Worm (Caenorhabditis elegans) whole organism, young adult: Measurements from ENCODE around the gene F11A5.5.

ENCODE experiments used
- B0261.1 ChIP-seq: sonication (generic microtip); optimal IDR thresholded peaks from 2 replicates; lab custom pipeline; 2016; ENCODE audit warnings: mild to moderate bottlenecking, missing genetic modification characterization, moderate library complexity, missing compliant biosample characterization
- C06A6.2 ChIP-seq: fragments of 200-800 bp; sonication (Bioruptor generic); conservative IDR thresholded peaks from 2 replicates; pipeline ENCODE4 v1.3.6; 2022; ENCODE audit warnings: missing genetic modification characterization, missing compliant biosample characterization
- D2030.7 ChIP-seq: fragments of 200-800 bp; sonication (Bioruptor generic); IDR thresholded peaks from 2 replicates; pipeline ENCODE4 v1.3.6; 2022; ENCODE audit warnings: missing genetic modification reagents, missing genetic modification characterization, missing compliant biosample characterization
- F10E7.11 ChIP-seq: sonication (generic microtip); optimal IDR thresholded peaks from 2 replicates; lab custom pipeline; 2017; ENCODE audit warnings: mild to moderate bottlenecking, missing genetic modification characterization, moderate library complexity, missing compliant biosample characterization
- F57C9.4 ChIP-seq: sonication (generic microtip); optimal IDR thresholded peaks from 2 replicates; lab custom pipeline; 2017; ENCODE audit warnings: mild to moderate bottlenecking, missing genetic modification characterization, missing compliant biosample characterization
- attf-6 ChIP-seq: fragments of 200-800 bp; sonication (Bioruptor generic); IDR thresholded peaks from 2 replicates; pipeline ENCODE4 v1.3.6; 2022; ENCODE audit warnings: missing genetic modification reagents, missing genetic modification characterization, missing compliant biosample characterization
- cebp-1 ChIP-seq, 2 experiments: fragments of 200-800 bp in 1 of 2; sonication (Bioruptor generic) in 1 of 2; sonication (generic microtip) in 1 of 2; IDR thresholded peaks in 1 of 2; optimal IDR thresholded peaks in 1 of 2; 2 replicates each; pipeline versions ENCODE4 v1.3.6 to Lab custom; 2017 to 2022; ENCODE audit warnings: missing compliant biosample characterization in 2 of 2, missing genetic modification characterization in 2 of 2, mild to moderate bottlenecking in 1 of 2, missing genetic modification reagents in 1 of 2, moderate library complexity in 1 of 2
- cebp-2 ChIP-seq: fragments of 200-800 bp; sonication (Bioruptor generic); IDR thresholded peaks from 2 replicates; pipeline ENCODE4 v1.3.6; 2022; ENCODE audit warnings: missing genetic modification characterization, missing compliant biosample characterization
- ceh-100 ChIP-seq: fragments of 200-800 bp; sonication (Bioruptor generic); IDR thresholded peaks from 2 replicates; pipeline ENCODE4 v1.3.6; 2022; ENCODE audit warnings: missing genetic modification reagents, missing genetic modification characterization, missing compliant biosample characterization
- ceh-40 ChIP-seq: fragments of 200-800 bp; sonication (Bioruptor generic); IDR thresholded peaks from 2 replicates; pipeline ENCODE4 v1.3.6; 2022; ENCODE audit warnings: missing genetic modification characterization, missing compliant biosample characterization
- ceh-58 ChIP-seq: fragments of 200-800 bp; sonication (Bioruptor generic); IDR thresholded peaks from 2 replicates; pipeline ENCODE4 v1.3.6; 2022; ENCODE audit warnings: missing genetic modification characterization, missing compliant biosample characterization
- ceh-91 ChIP-seq: fragments of 200-800 bp; sonication (Bioruptor generic); IDR thresholded peaks from 2 replicates; pipeline ENCODE4 v1.3.6; 2022; ENCODE audit warnings: missing genetic modification reagents, missing genetic modification characterization, missing compliant biosample characterization
- dpff-1 ChIP-seq: sonication (generic microtip); optimal IDR thresholded peaks from 2 replicates; lab custom pipeline; 2017; ENCODE audit warnings: mild to moderate bottlenecking, missing genetic modification characterization, missing compliant biosample characterization
- egl-44 ChIP-seq: fragments of 200-800 bp; sonication (Bioruptor generic); IDR thresholded peaks from 2 replicates; pipeline ENCODE4 v1.3.6; 2022; ENCODE audit warnings: missing genetic modification reagents, missing genetic modification characterization, missing compliant biosample characterization
- hlh-26 ChIP-seq: fragments of 200-800 bp; sonication (Bioruptor generic); conservative IDR thresholded peaks from 2 replicates; pipeline ENCODE4 v1.3.6; 2022; ENCODE audit warnings: missing genetic modification reagents, missing genetic modification characterization, missing compliant biosample characterization
- hmg-1.2 ChIP-seq: fragments of 200-800 bp; sonication (Bioruptor generic); IDR thresholded peaks from 2 replicates; pipeline ENCODE4 v1.3.6; 2022; ENCODE audit warnings: missing genetic modification reagents, missing genetic modification characterization, missing compliant biosample characterization
- hmg-20 ChIP-seq: fragments of 200-800 bp; sonication (Bioruptor generic); IDR thresholded peaks from 2 replicates; pipeline ENCODE4 v1.3.6; 2022; ENCODE audit warnings: missing genetic modification reagents, missing genetic modification characterization, missing compliant biosample characterization
- let-526 ChIP-seq: fragments of 200-800 bp; sonication (Bioruptor generic); IDR thresholded peaks from 2 replicates; pipeline ENCODE4 v1.3.6; 2022; ENCODE audit warnings: missing genetic modification reagents, missing genetic modification characterization, missing compliant biosample characterization
- madf-10 ChIP-seq: sonication (generic microtip); optimal IDR thresholded peaks from 2 replicates; lab custom pipeline; 2016; ENCODE audit warnings: mild to moderate bottlenecking, missing genetic modification characterization, missing compliant biosample characterization
- mcd-1 ChIP-seq: fragments of 200-800 bp; sonication (Bioruptor generic); IDR thresholded peaks from 2 replicates; pipeline ENCODE4 v1.3.6; 2022; ENCODE audit warnings: missing genetic modification reagents, missing genetic modification characterization, missing compliant biosample characterization
- nfyb-1 ChIP-seq: fragments of 200-800 bp; sonication (Bioruptor generic); IDR thresholded peaks from 2 replicates; pipeline ENCODE4 v1.3.6; 2022; ENCODE audit warnings: missing genetic modification reagents, missing genetic modification characterization, missing compliant biosample characterization
- nhr-179 ChIP-seq: sonication (generic microtip); optimal IDR thresholded peaks from 2 replicates; lab custom pipeline; 2016; ENCODE audit warnings: mild to moderate bottlenecking, missing genetic modification characterization, missing compliant biosample characterization
- nhr-27 ChIP-seq: fragments of 200-800 bp; sonication (Bioruptor generic); optimal IDR thresholded peaks from 2 replicates; lab custom pipeline; 2018; ENCODE audit warnings: mild to moderate bottlenecking, missing genetic modification characterization, moderate library complexity, missing compliant biosample characterization
- nhr-90 ChIP-seq: sonication (generic microtip); optimal IDR thresholded peaks from 2 replicates; lab custom pipeline; 2016; ENCODE audit warnings: missing genotype, mild to moderate bottlenecking, missing genetic modification characterization, missing compliant biosample characterization
- pha-4 ChIP-seq: fragments of 150-350 bp; sonication (generic microtip); optimal IDR thresholded peaks from 2 replicates; lab custom pipeline; 2014; ENCODE audit warnings: missing biosample characterization, missing genetic modification reagents, missing genetic modification characterization
- repo-1 ChIP-seq: sonication (generic microtip); optimal IDR thresholded peaks from 2 replicates; lab custom pipeline; 2017; ENCODE audit warnings: mild to moderate bottlenecking, missing genetic modification characterization, missing compliant biosample characterization
- rpc-1 ChIP-seq, 2 experiments: fragments of 150-350 bp in 1 of 2; sonication (generic microtip) in 1 of 2; optimal IDR thresholded peaks; 2 replicates each; lab custom pipeline; 2014 to 2018; ENCODE audit warnings: missing biosample characterization in 1 of 2, missing genetic modification characterization in 1 of 2, missing genetic modification reagents in 1 of 2, missing genotype in 1 of 2
- snpc-1.3 ChIP-seq: sonication (generic microtip); optimal IDR thresholded peaks from 2 replicates; lab custom pipeline; 2017; ENCODE audit warnings: missing genetic modification characterization, mild to moderate bottlenecking, missing compliant biosample characterization, antibody characterized with exemption, moderate library complexity, missing genotype, missing genetic modification reagents; ENCODE audit not compliant: insufficient read depth
- snpc-4 ChIP-seq, 5 experiments: fragments of 150-350 bp in 1 of 5; sonication (generic microtip) in 4 of 5; optimal IDR thresholded peaks; 2 replicates each; lab custom pipeline; 2014 to 2018; ENCODE audit warnings: missing genetic modification characterization in 5 of 5, missing biosample characterization in 3 of 5, antibody characterized with exemption in 2 of 5, mild to moderate bottlenecking in 2 of 5, missing compliant biosample characterization in 2 of 5, missing genotype in 2 of 5, moderate library complexity in 2 of 5, missing genetic modification reagents in 1 of 5
- somi-1 ChIP-seq: fragments of 200-800 bp; sonication (Bioruptor generic); optimal IDR thresholded peaks from 2 replicates; lab custom pipeline; 2018; ENCODE audit warnings: mild to moderate bottlenecking, missing genetic modification characterization, missing compliant biosample characterization
- sptf-2 ChIP-seq: fragments of 200-800 bp; sonication (Bioruptor generic); optimal IDR thresholded peaks from 2 replicates; lab custom pipeline; 2018; ENCODE audit warnings: mild to moderate bottlenecking, missing genetic modification characterization, missing compliant biosample characterization
- tbp1 ChIP-seq: fragments of 200-800 bp; sonication (Bioruptor generic); optimal IDR thresholded peaks from 2 replicates; lab custom pipeline; 2018; ENCODE audit warnings: mild to moderate bottlenecking, missing genetic modification characterization, missing compliant biosample characterization
- unc-130 ChIP-seq: sonication (generic microtip); optimal IDR thresholded peaks from 2 replicates; lab custom pipeline; 2016; ENCODE audit warnings: missing genetic modification reagents, missing genetic modification characterization, missing compliant biosample characterization
- ztf-18 ChIP-seq: sonication (generic microtip); optimal IDR thresholded peaks from 2 replicates; lab custom pipeline; 2016; ENCODE audit warnings: missing genotype, mild to moderate bottlenecking, missing genetic modification characterization, missing compliant biosample characterization
- ztf-26 ChIP-seq: sonication (generic microtip); optimal IDR thresholded peaks from 2 replicates; lab custom pipeline; 2017; ENCODE audit warnings: missing genetic modification characterization, missing compliant biosample characterization
- ztf-3 ChIP-seq: fragments of 200-800 bp; sonication (Bioruptor generic); optimal IDR thresholded peaks from 2 replicates; lab custom pipeline; 2018; ENCODE audit warnings: mild to moderate bottlenecking, missing genetic modification characterization, missing compliant biosample characterization
- ztf-6 ChIP-seq: fragments of 200-800 bp; sonication (Bioruptor generic); IDR thresholded peaks from 2 replicates; pipeline ENCODE4 v1.3.6; 2022; ENCODE audit warnings: missing genetic modification reagents, missing genetic modification characterization, missing compliant biosample characterization

The F11A5.5 gene

ce11 chrV:16213323-16213722 is 15.2 kb downstream of the F11A5.5 start:
- TF ChIP-seq ceh-58 (GFP tag; lab: Robert Waterston, UW) = no peak
- TF ChIP-seq ztf-26 (tag; lab: Kevin White, UChicago) = peak; percentile 65
- no peak for TF ChIP-seq ztf-6 (GFP tag; lab: Robert Waterston, UW)
- peak; percentile 30 for TF ChIP-seq somi-1 (GFP tag; lab: Kevin White, UChicago)
- peak; percentile 58; the same call in 1 of the 2 replicates for TF ChIP-seq C06A6.2 (GFP tag; lab: Robert Waterston, UW)
- TF ChIP-seq ceh-100 = no peak
- TF ChIP-seq, all 124 proteins: peak for 3

- TF ChIP-seq ztf-3 (GFP tag; lab: Kevin White, UChicago) (no peak), nfyb-1 (GFP tag; lab: Robert Waterston, UW) (no peak), let-526 (GFP tag; lab: Robert Waterston, UW) (no peak), cebp-2 (GFP tag; lab: Robert Waterston, UW) (no peak), nhr-27 (tag; lab: Kevin White, UChicago) (no peak), repo-1 (tag; lab: Kevin White, UChicago) (no peak), D2030.7 (no peak), ceh-40 (GFP tag; lab: Robert Waterston, UW) (no peak), hmg-1.2 (GFP tag; lab: Robert Waterston, UW) (no peak), snpc-1.3 (tag; lab: Kevin White, UChicago) (no peak), hmg-20 (GFP tag; lab: Robert Waterston, UW) (no peak), cebp-1 (GFP tag; IDR thresholded peaks at IDR 0.05; lab: Robert Waterston, UW) (no peak), cebp-1 (tag; optimal IDR thresholded peaks at IDR 0.05; lab: Kevin White, UChicago) (no peak), tbp1 (no peak), snpc-4 (GFP tag; optimal IDR thresholded peaks at IDR 0.05; lab: Kevin White, UChicago) (no peak), snpc-4 (tag; optimal IDR thresholded peaks at IDR 0.05; lab: Kevin White, UChicago) (no peak), nhr-90 (tag; lab: Kevin White, UChicago) (no peak), mcd-1 (GFP tag; lab: Robert Waterston, UW) (no peak)
Measured at ce11 chrV:16214505-16214904, 16.4 kb downstream of the F11A5.5 start, which contains the start of gene F11A5.9. F11A5.9 (plus strand) TSS chrV:16214890.

ce11 chrV:16218522-16218921 is 20.4 kb downstream of the F11A5.5 start, which contains the start of gene F11A5.15:
F11A5.15 (minus strand) TSS chrV:16218622.
- TF ChIP-seq hlh-26 (GFP tag; lab: Robert Waterston, UW) = no peak
- no peak for TF ChIP-seq unc-130 (GFP tag; lab: Kevin White, UChicago)

- TF ChIP-seq ceh-40 (GFP tag; lab: Robert Waterston, UW) (no peak), madf-10 (no peak), nhr-179 (no peak), ceh-91 (no peak), cebp-2 (GFP tag; lab: Robert Waterston, UW) (no peak), egl-44 (GFP tag; lab: Robert Waterston, UW) (no peak), B0261.1 (tag; lab: Kevin White, UChicago) (peak; percentile 42), attf-6 (GFP tag; lab: Robert Waterston, UW) (0 out of 2 replicates have a peak, but pooled peaks have one; percentile 27), rpc-1 (optimal IDR thresholded peaks at IDR 0.05; lab: Kevin White, UChicago) (peak; percentile 29), rpc-1 (tag; optimal IDR thresholded peaks at IDR 0.05; lab: Kevin White, UChicago) (peak; percentile 74), pha-4 (tag; lab: Kevin White, UChicago) (no peak), ztf-18 (tag; lab: Kevin White, UChicago) (no peak), tbp1 (peak; percentile 74), F10E7.11 (tag; lab: Kevin White, UChicago) (no peak), sptf-2 (GFP tag; lab: Kevin White, UChicago) (no peak), nhr-27 (tag; lab: Kevin White, UChicago) (no peak), F57C9.4 (tag; lab: Kevin White, UChicago) (no peak), dpff-1 (tag; lab: Kevin White, UChicago) (no peak), snpc-4 (GFP tag; optimal IDR thresholded peaks at IDR 0.05; lab: Kevin White, UChicago) (no peak), snpc-4 (tag; optimal IDR thresholded peaks at IDR 0.05; lab: Kevin White, UChicago) (peak in 1 of 4 experiments; percentile 21)
Measured at ce11 chrV:16218972-16219757, 21.0 kb downstream of the F11A5.5 start, which contains the start of gene glc-1. glc-1 (plus strand) TSS chrV:16219634.
